Worm (Caenorhabditis elegans) whole organism, L2 larva: Measurements from ENCODE around the gene atf-2.

ENCODE experiments used
- ama-1 ChIP-seq: fragments of 150-350 bp; optimal IDR thresholded peaks from 2 replicates; lab custom pipeline; 2018; ENCODE audit warnings: inconsistent platforms
- lin-11 ChIP-seq: fragments of 150-350 bp; sonication (generic microtip); optimal IDR thresholded peaks from 2 replicates; lab custom pipeline; 2014; ENCODE audit warnings: missing biosample characterization, missing genetic modification characterization, inconsistent platforms, mixed read lengths
- lin-13 ChIP-seq: fragments of 150-350 bp; optimal IDR thresholded peaks from 2 replicates; lab custom pipeline; 2014; ENCODE audit warnings: missing biosample characterization, missing genetic modification reagents, missing genetic modification characterization
- skn-1 ChIP-seq: sonication (generic microtip); optimal IDR thresholded peaks from 2 replicates; lab custom pipeline; 2017; ENCODE audit warnings: missing biosample characterization, missing genetic modification characterization
- snpc-4 ChIP-seq: fragments of 150-350 bp; optimal IDR thresholded peaks from 2 replicates; lab custom pipeline; 2014; ENCODE audit warnings: missing biosample characterization, missing genetic modification characterization
- unc-62 ChIP-seq: fragments of 150-350 bp; optimal IDR thresholded peaks from 2 replicates; lab custom pipeline; 2014; ENCODE audit warnings: missing biosample characterization, missing genetic modification reagents, missing genetic modification characterization
- zag-1 ChIP-seq: fragments of 150-350 bp; optimal IDR thresholded peaks from 2 replicates; lab custom pipeline; 2014; ENCODE audit warnings: missing biosample characterization, missing genetic modification characterization
- ztf-11 ChIP-seq: sonication (generic microtip); optimal IDR thresholded peaks from 2 replicates; lab custom pipeline; 2017; ENCODE audit warnings: missing biosample characterization, missing genetic modification characterization

- TF ChIP-seq skn-1 (tag; lab: Kevin White, UChicago) = no peak
- no peak for TF ChIP-seq unc-62 (GFP tag; lab: Kevin White, UChicago)
- TF ChIP-seq zag-1 = no peak
- TF ChIP-seq ama-1 (lab: Kevin White, UChicago) = no peak
- TF ChIP-seq lin-11 (tag; lab: Kevin White, UChicago) = no peak
- no peak for TF ChIP-seq snpc-4
- no peak for TF ChIP-seq ztf-11 (tag; lab: Kevin White, UChicago)
- no peak for TF ChIP-seq lin-13 (GFP tag; lab: Kevin White, UChicago)
Measured at ce11 chrII:8749084-8749483, 2.7 kb upstream of the atf-2 start.
